Worm (Caenorhabditis elegans) whole organism, young adult: ENCODE measurements around the gene srlf-3.
A peak's percentile ranks its signal among the peaks of the same experiment; 100 is the strongest.
"Not testable (repeated sequence)": the region's sequence is repeated elsewhere in the genome, so short reads cannot be mapped to it uniquely, and the experiment has no call there.

Experiments
- B0019.2 ChIP-seq: fragments of 200-800 bp; sonication (Bioruptor generic); conservative IDR thresholded peaks from 2 replicates; pipeline ENCODE4 v1.3.6; 2022; ENCODE audit warnings: missing genetic modification reagents, missing genetic modification characterization, missing compliant biosample characterization
- F22D6.2 ChIP-seq: sonication (generic microtip); optimal IDR thresholded peaks from 2 replicates; lab custom pipeline; 2016; ENCODE audit warnings: mild to moderate bottlenecking, missing genetic modification characterization, missing compliant biosample characterization
- F33H1.4 ChIP-seq: fragments of 200-800 bp; sonication (Bioruptor generic); IDR thresholded peaks from 2 replicates; pipeline ENCODE4 v1.3.6; 2022; ENCODE audit warnings: missing genetic modification reagents, missing genetic modification characterization, missing compliant biosample characterization
- F39B2.1 ChIP-seq: fragments of 200-800 bp; sonication (Bioruptor generic); IDR thresholded peaks from 2 replicates; pipeline ENCODE4 v1.3.6; 2022; ENCODE audit warnings: missing genetic modification reagents, missing genetic modification characterization, missing compliant biosample characterization
- Y53F4B.3 ChIP-seq: fragments of 200-800 bp; sonication (Bioruptor generic); IDR thresholded peaks from 2 replicates; pipeline ENCODE4 v1.3.6; 2022; ENCODE audit warnings: missing genetic modification reagents, missing genetic modification characterization, missing compliant biosample characterization
- Y56A3A.18 ChIP-seq: fragments of 200-800 bp; sonication (Bioruptor generic); IDR thresholded peaks from 2 replicates; pipeline ENCODE4 v1.3.6; 2022; ENCODE audit warnings: missing genetic modification reagents, missing genetic modification characterization, missing compliant biosample characterization
- Y95B8A.8 ChIP-seq: fragments of 200-800 bp; sonication (Bioruptor generic); IDR thresholded peaks from 2 replicates; pipeline ENCODE4 v1.3.6; 2022; ENCODE audit warnings: missing genetic modification reagents, missing genetic modification characterization, missing compliant biosample characterization
- aptf-3 ChIP-seq: fragments of 200-800 bp; sonication (Bioruptor generic); IDR thresholded peaks from 2 replicates; pipeline ENCODE4 v1.3.6; 2022; ENCODE audit warnings: missing genetic modification characterization, missing compliant biosample characterization
- attf-6 ChIP-seq: fragments of 200-800 bp; sonication (Bioruptor generic); IDR thresholded peaks from 2 replicates; pipeline ENCODE4 v1.3.6; 2022; ENCODE audit warnings: missing genetic modification reagents, missing genetic modification characterization, missing compliant biosample characterization
- ceh-100 ChIP-seq: fragments of 200-800 bp; sonication (Bioruptor generic); IDR thresholded peaks from 2 replicates; pipeline ENCODE4 v1.3.6; 2022; ENCODE audit warnings: missing genetic modification reagents, missing genetic modification characterization, missing compliant biosample characterization
- ceh-40 ChIP-seq: fragments of 200-800 bp; sonication (Bioruptor generic); IDR thresholded peaks from 2 replicates; pipeline ENCODE4 v1.3.6; 2022; ENCODE audit warnings: missing genetic modification characterization, missing compliant biosample characterization
- dox-1 ChIP-seq: fragments of 200-800 bp; sonication (Bioruptor generic); IDR thresholded peaks from 2 replicates; pipeline ENCODE4 v1.3.6; 2022; ENCODE audit warnings: missing genetic modification reagents, missing genetic modification characterization, missing compliant biosample characterization
- dpl-1 ChIP-seq: fragments of 150-350 bp; optimal IDR thresholded peaks from 2 replicates; lab custom pipeline; 2014; ENCODE audit warnings: missing biosample characterization, missing genetic modification reagents, missing genetic modification characterization
- egl-18 ChIP-seq: fragments of 200-800 bp; sonication (Bioruptor generic); IDR thresholded peaks from 2 replicates; pipeline ENCODE4 v1.3.6; 2022; ENCODE audit warnings: missing genetic modification reagents, missing genetic modification characterization, missing compliant biosample characterization
- egl-44 ChIP-seq: fragments of 200-800 bp; sonication (Bioruptor generic); IDR thresholded peaks from 2 replicates; pipeline ENCODE4 v1.3.6; 2022; ENCODE audit warnings: missing genetic modification reagents, missing genetic modification characterization, missing compliant biosample characterization
- egrh-3 ChIP-seq: fragments of 200-800 bp; sonication (Bioruptor generic); IDR thresholded peaks from 2 replicates; pipeline ENCODE4 v1.3.6; 2022; ENCODE audit warnings: missing genetic modification reagents, missing genetic modification characterization, missing compliant biosample characterization
- ekl-4 ChIP-seq: fragments of 200-800 bp; sonication (Bioruptor generic); IDR thresholded peaks from 2 replicates; pipeline ENCODE4 v1.3.6; 2022; ENCODE audit warnings: missing genetic modification reagents, missing genetic modification characterization, missing compliant biosample characterization
- hlh-26 ChIP-seq: fragments of 200-800 bp; sonication (Bioruptor generic); conservative IDR thresholded peaks from 2 replicates; pipeline ENCODE4 v1.3.6; 2022; ENCODE audit warnings: missing genetic modification reagents, missing genetic modification characterization, missing compliant biosample characterization
- hmg-20 ChIP-seq: fragments of 200-800 bp; sonication (Bioruptor generic); IDR thresholded peaks from 2 replicates; pipeline ENCODE4 v1.3.6; 2022; ENCODE audit warnings: missing genetic modification reagents, missing genetic modification characterization, missing compliant biosample characterization
- hrde-1 ChIP-seq: sonication (generic microtip); optimal IDR thresholded peaks from 2 replicates; lab custom pipeline; 2016; ENCODE audit warnings: missing genetic modification characterization, mild to moderate bottlenecking, missing compliant biosample characterization, moderate library complexity, missing genotype, missing genetic modification reagents, borderline replicate concordance
- hsf-1 ChIP-seq: fragments of 200-800 bp; sonication (Bioruptor generic); IDR thresholded peaks from 2 replicates; pipeline ENCODE4 v1.3.6; 2022; ENCODE audit warnings: missing genetic modification reagents, missing genetic modification characterization, missing compliant biosample characterization
- let-526 ChIP-seq: fragments of 200-800 bp; sonication (Bioruptor generic); IDR thresholded peaks from 2 replicates; pipeline ENCODE4 v1.3.6; 2022; ENCODE audit warnings: missing genetic modification reagents, missing genetic modification characterization, missing compliant biosample characterization
- let-607 ChIP-seq, 2 experiments: fragments of 200-800 bp in 1 of 2; sonication (Bioruptor generic) in 1 of 2; sonication (generic microtip) in 1 of 2; optimal IDR thresholded peaks; 2 replicates each; lab custom pipeline; 2016 to 2018; ENCODE audit warnings: mild to moderate bottlenecking in 2 of 2, missing compliant biosample characterization in 2 of 2, missing genetic modification characterization in 2 of 2, moderate library complexity in 2 of 2, missing genotype in 1 of 2
- lin-35 ChIP-seq, 3 experiments: fragments of 150-350 bp in 2 of 3; sonication (generic microtip) in 1 of 3; optimal IDR thresholded peaks; 2 replicates each; lab custom pipeline; 2014 to 2018; ENCODE audit warnings: missing biosample characterization in 3 of 3, missing genetic modification characterization in 3 of 3, missing genetic modification reagents in 3 of 3
- lin-54 ChIP-seq: fragments of 200-800 bp; sonication (Bioruptor generic); optimal IDR thresholded peaks from 2 replicates; lab custom pipeline; 2018; ENCODE audit warnings: mild to moderate bottlenecking, missing genetic modification characterization, missing compliant biosample characterization
- lsl-1 ChIP-seq: fragments of 200-800 bp; sonication (Bioruptor generic); optimal IDR thresholded peaks from 2 replicates; lab custom pipeline; 2018; ENCODE audit warnings: mild to moderate bottlenecking, missing genetic modification characterization, moderate library complexity, missing compliant biosample characterization
- madf-6 ChIP-seq: fragments of 200-800 bp; sonication (Bioruptor generic); IDR thresholded peaks from 2 replicates; pipeline ENCODE4 v1.3.6; 2022; ENCODE audit warnings: missing genetic modification reagents, missing genetic modification characterization, missing compliant biosample characterization
- pbrm-1 ChIP-seq: fragments of 200-800 bp; sonication (Bioruptor generic); IDR thresholded peaks from 2 replicates; pipeline ENCODE4 v1.3.6; 2022; ENCODE audit warnings: missing genetic modification reagents, missing genetic modification characterization, missing compliant biosample characterization
- rcor-1 ChIP-seq: fragments of 200-800 bp; sonication (Bioruptor generic); IDR thresholded peaks from 2 replicates; pipeline ENCODE4 v1.3.6; 2022; ENCODE audit warnings: missing genetic modification reagents, missing genetic modification characterization, missing compliant biosample characterization
- rpc-1 ChIP-seq, 2 experiments: fragments of 150-350 bp in 1 of 2; sonication (generic microtip) in 1 of 2; optimal IDR thresholded peaks; 2 replicates each; lab custom pipeline; 2014 to 2018; ENCODE audit warnings: missing biosample characterization in 1 of 2, missing genetic modification characterization in 1 of 2, missing genetic modification reagents in 1 of 2, missing genotype in 1 of 2
- sea-2 ChIP-seq: fragments of 200-800 bp; sonication (Bioruptor generic); IDR thresholded peaks from 2 replicates; pipeline ENCODE4 v1.3.6; 2022; ENCODE audit warnings: missing genetic modification characterization, missing compliant biosample characterization
- snpc-1.3 ChIP-seq: sonication (generic microtip); optimal IDR thresholded peaks from 2 replicates; lab custom pipeline; 2017; ENCODE audit warnings: missing genetic modification characterization, mild to moderate bottlenecking, missing compliant biosample characterization, antibody characterized with exemption, moderate library complexity, missing genotype, missing genetic modification reagents; ENCODE audit not compliant: insufficient read depth
- tlf-1 ChIP-seq: fragments of 200-800 bp; sonication (Bioruptor generic); optimal IDR thresholded peaks from 2 replicates; lab custom pipeline; 2018; ENCODE audit warnings: mild to moderate bottlenecking, missing genetic modification characterization, missing compliant biosample characterization
- unc-62 ChIP-seq: fragments of 150-350 bp; optimal IDR thresholded peaks from 2 replicates; lab custom pipeline; 2014; ENCODE audit warnings: missing biosample characterization, missing genetic modification reagents, missing genetic modification characterization
- ztf-25 ChIP-seq: fragments of 200-800 bp; sonication (Bioruptor generic); IDR thresholded peaks from 2 replicates; pipeline ENCODE4 v1.3.6; 2022; ENCODE audit warnings: missing genetic modification reagents, missing genetic modification characterization, missing compliant biosample characterization
- ztf-6 ChIP-seq: fragments of 200-800 bp; sonication (Bioruptor generic); IDR thresholded peaks from 2 replicates; pipeline ENCODE4 v1.3.6; 2022; ENCODE audit warnings: missing genetic modification reagents, missing genetic modification characterization, missing compliant biosample characterization

The srlf-3 gene

ce11 chrIV:8462376-8462775 lies 24.9 kb upstream of the srlf-3 start:
- no peak for TF ChIP-seq lin-35 (GFP tag; optimal IDR thresholded peaks at IDR 0.05; lab: Kevin White, UChicago)
- TF ChIP-seq hlh-26: no peak
- TF ChIP-seq pbrm-1 (GFP tag; lab: Robert Waterston, UW): no peak
- TF ChIP-seq dpl-1 (GFP tag; lab: Kevin White, UChicago): no peak
- TF ChIP-seq snpc-1.3 (tag; lab: Kevin White, UChicago): no peak
- no peak for TF ChIP-seq lsl-1
- TF ChIP-seq Y53F4B.3 (GFP tag; lab: Robert Waterston, UW): no peak
- no peak for TF ChIP-seq F22D6.2 (tag; lab: Kevin White, UChicago)
- TF ChIP-seq hrde-1 (tag; lab: Kevin White, UChicago): no peak
- TF ChIP-seq let-526 (GFP tag; lab: Robert Waterston, UW): no peak
- TF ChIP-seq, all 124 proteins: peak for 0

DNA sequence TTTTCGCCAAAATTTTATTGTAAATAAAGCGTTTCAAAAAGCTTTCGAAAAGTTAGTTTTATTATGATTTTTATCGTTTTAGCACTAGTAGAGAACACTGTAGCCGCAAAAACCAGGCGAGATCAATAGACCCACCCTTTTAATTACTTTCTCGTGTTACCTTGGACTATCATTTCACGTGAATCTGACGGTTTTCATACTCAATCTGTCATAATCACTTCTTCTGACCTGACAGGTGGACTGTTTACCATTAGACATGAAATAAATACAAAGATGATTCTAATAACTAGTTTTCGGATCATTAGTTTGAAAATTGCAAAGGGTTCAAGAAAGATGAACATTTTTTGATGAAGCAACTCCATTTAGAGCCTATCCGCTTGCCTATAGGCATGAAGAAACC lies 24.2 kb upstream of the srlf-3 start:
- TF ChIP-seq unc-62 (GFP tag; lab: Kevin White, UChicago) (peak; percentile 43), let-607 (tag; optimal IDR thresholded peaks at IDR 0.05; lab: Kevin White, UChicago) (no peak), tlf-1 (no peak)
- TF ChIP-seq, all 124 proteins: peak for 1

- TF ChIP-seq hlh-26: no peak
- TF ChIP-seq sea-2 (GFP tag; lab: Robert Waterston, UW): no peak
- TF ChIP-seq hsf-1 (GFP tag; lab: Robert Waterston, UW): no peak
- no peak for TF ChIP-seq hmg-20 (GFP tag; lab: Robert Waterston, UW)
- no peak for TF ChIP-seq madf-6 (GFP tag; lab: Robert Waterston, UW)
- no peak for TF ChIP-seq ceh-100 (GFP tag; lab: Robert Waterston, UW)
- TF ChIP-seq lin-54: no peak
Measured at ce11 chrIV:8463716-8464115, 23.6 kb upstream of the srlf-3 start, which contains the start of gene str-176. Gene str-176, minus strand, starts transcription at chrIV:8463816.

- TF ChIP-seq B0019.2 (GFP tag; lab: Robert Waterston, UW): no peak
- TF ChIP-seq ztf-6 (GFP tag; lab: Robert Waterston, UW): no peak
Measured at ce11 chrIV:8464187-8464586, 23.1 kb upstream of the srlf-3 start.

ce11 chrIV:8467343-8467742 lies 19.9 kb upstream of the srlf-3 start:
- TF ChIP-seq F33H1.4 (GFP tag; lab: Robert Waterston, UW) (peak; percentile 68), madf-6 (GFP tag; lab: Robert Waterston, UW) (peak; percentile 54), egrh-3 (GFP tag; lab: Robert Waterston, UW) (peak; percentile 17; the same call in 1 of the 2 replicates), aptf-3 (GFP tag; lab: Robert Waterston, UW) (0 out of 2 replicates have a peak, but pooled peaks have one; percentile 17), dox-1 (GFP tag; lab: Robert Waterston, UW) (0 out of 2 replicates have a peak, but pooled peaks have one; percentile 49), rcor-1 (GFP tag; lab: Robert Waterston, UW) (0 out of 2 replicates have a peak, but pooled peaks have one; percentile 11), hsf-1 (GFP tag; lab: Robert Waterston, UW) (peak; percentile 97)

- peak; percentile 31 for TF ChIP-seq rpc-1 (optimal IDR thresholded peaks at IDR 0.05; lab: Kevin White, UChicago)
- not testable (repeated sequence) for TF ChIP-seq rpc-1 (tag; optimal IDR thresholded peaks at IDR 0.05; lab: Kevin White, UChicago)
- TF ChIP-seq Y56A3A.18 (GFP tag; lab: Robert Waterston, UW): 0 out of 2 replicates have a peak, but pooled peaks have one; percentile 9
- 0 out of 2 replicates have a peak, but pooled peaks have one; percentile 16 for TF ChIP-seq egl-44 (GFP tag; lab: Robert Waterston, UW)
- TF ChIP-seq rcor-1 (GFP tag; lab: Robert Waterston, UW): peak; percentile 83
- 0 out of 2 replicates have a peak, but pooled peaks have one; percentile 16 for TF ChIP-seq aptf-3 (GFP tag; lab: Robert Waterston, UW)
- TF ChIP-seq hsf-1 (GFP tag; lab: Robert Waterston, UW): peak; percentile 99
- TF ChIP-seq Y53F4B.3 (GFP tag; lab: Robert Waterston, UW): peak; percentile 20; the same call in 1 of the 2 replicates
- peak; percentile 16; the same call in 1 of the 2 replicates for TF ChIP-seq B0019.2 (GFP tag; lab: Robert Waterston, UW)
- peak; percentile 55; the same call in 1 of the 2 replicates for TF ChIP-seq ekl-4 (GFP tag; lab: Robert Waterston, UW)
- peak; percentile 49; the same call in 1 of the 2 replicates for TF ChIP-seq attf-6 (GFP tag; lab: Robert Waterston, UW)
- TF ChIP-seq ceh-40 (GFP tag; lab: Robert Waterston, UW): peak; percentile 90
- TF ChIP-seq egl-18 (GFP tag; lab: Robert Waterston, UW): 0 out of 2 replicates have a peak, but pooled peaks have one; percentile 44
- 0 out of 2 replicates have a peak, but pooled peaks have one; percentile 5 for TF ChIP-seq Y95B8A.8 (GFP tag; lab: Robert Waterston, UW)
- peak; percentile 66; the same call in 1 of the 2 replicates for TF ChIP-seq F39B2.1
- TF ChIP-seq ztf-25 (GFP tag; lab: Robert Waterston, UW): peak; percentile 57; the same call in 1 of the 2 replicates
- peak; percentile 94 for TF ChIP-seq dox-1 (GFP tag; lab: Robert Waterston, UW)
Measured at ce11 chrIV:8468729-8469340, 18.4 kb upstream of the srlf-3 start.
